Worm (Caenorhabditis elegans): ENCODE measurements around the gene str-48.

str-48 gene

ce11 chrIV:7084632-7085160, 37.1 kb upstream of the str-48 start, which contains the start of gene rps-4:
Gene rps-4 (minus strand): TSS chrIV:7084682.
- TF ChIP-seq mab-5 (tag; optimal IDR thresholded peaks at IDR 0.05) (peak; percentile 79), ceh-16 (tag; optimal IDR thresholded peaks at IDR 0.05) (peak; percentile 16), blmp-1 (tag; optimal IDR thresholded peaks at IDR 0.05; ENCODE audit: insufficient read depth) (peak; percentile 43), peb-1 (tag; optimal IDR thresholded peaks at IDR 0.05) (no peak), mdl-1 (tag; optimal IDR thresholded peaks at IDR 0.05) (peak in 1 of 2 experiments; percentile 49), skn-1 (tag; optimal IDR thresholded peaks at IDR 0.05) (peak; percentile 17), nhr-10 (tag; optimal IDR thresholded peaks at IDR 0.05) (peak; percentile 23), ama-1 (optimal IDR thresholded peaks at IDR 0.05) (peak; percentile 71), aly-2 (tag; optimal IDR thresholded peaks at IDR 0.05) (no peak), gmeb-1 (tag; optimal IDR thresholded peaks at IDR 0.05) (peak; percentile 90), R02D3.7 (tag; optimal IDR thresholded peaks at IDR 0.05) (peak; percentile 36), nhr-25 (tag; optimal IDR thresholded peaks at IDR 0.05) (peak; percentile 93), lin-13 (GFP tag; optimal IDR thresholded peaks at IDR 0.05) (peak; percentile 90), mbf-1 (tag; optimal IDR thresholded peaks at IDR 0.05) (no peak), lin-11 (tag; optimal IDR thresholded peaks at IDR 0.05) (peak; percentile 87), nhr-21 (tag; optimal IDR thresholded peaks at IDR 0.05) (peak; percentile 82), lin-39 (tag; optimal IDR thresholded peaks at IDR 0.05) (no peak), Y55F3AM.14 (GFP tag; optimal IDR thresholded peaks at IDR 0.05) (no peak), C34F6.9 (tag; optimal IDR thresholded peaks at IDR 0.05) (peak; percentile 95), ztf-11 (tag; optimal IDR thresholded peaks at IDR 0.05) (no peak), ztf-1 (GFP tag; conservative IDR thresholded peaks at IDR 0.05) (no peak), ztf-4 (tag; optimal IDR thresholded peaks at IDR 0.05) (peak; percentile 41), alr-1 (tag; optimal IDR thresholded peaks at IDR 0.05) (no peak), nhr-6 (tag; optimal IDR thresholded peaks at IDR 0.05) (peak; percentile 66), snpc-4 (tag; optimal IDR thresholded peaks at IDR 0.05) (peak; percentile 78), unc-55 (GFP tag; optimal IDR thresholded peaks at IDR 0.05) (peak; percentile 92), unc-39 (tag; optimal IDR thresholded peaks at IDR 0.05) (no peak), crh-2 (tag; optimal IDR thresholded peaks at IDR 0.05) (peak; percentile 92), F13H6.1 (tag; optimal IDR thresholded peaks at IDR 0.05) (peak; percentile 79), sem-4 (tag; optimal IDR thresholded peaks at IDR 0.05) (peak; percentile 79), sma-3 (GFP tag; optimal IDR thresholded peaks at IDR 0.05) (peak; percentile 88), sma-9 (GFP tag; optimal IDR thresholded peaks at IDR 0.05) (peak; percentile 75), sma-9 (tag; optimal IDR thresholded peaks at IDR 0.05) (no peak), elt-3 (tag; optimal IDR thresholded peaks at IDR 0.05) (no peak), lsy-2 (tag; optimal IDR thresholded peaks at IDR 0.05) (peak; percentile 78 to 95), zag-1 (tag; optimal IDR thresholded peaks at IDR 0.05) (peak; percentile 59), egl-27 (tag; optimal IDR thresholded peaks at IDR 0.05) (peak; percentile 63), nhr-77 (tag; optimal IDR thresholded peaks at IDR 0.05) (no peak), nhr-237 (tag; optimal IDR thresholded peaks at IDR 0.05) (no peak), fos-1 (tag; optimal IDR thresholded peaks at IDR 0.05) (peak; percentile 85), ZK546.5 (tag; optimal IDR thresholded peaks at IDR 0.05) (peak; percentile 35), nhr-23 (tag; optimal IDR thresholded peaks at IDR 0.05) (no peak), nhr-129 (tag; optimal IDR thresholded peaks at IDR 0.05) (peak; percentile 84)

ce11 chrIV:7094216-7094758, 27.5 kb upstream of the str-48 start, which contains the start of gene deb-1:
Gene deb-1 (minus strand): TSS chrIV:7094266.
- TF ChIP-seq crh-2 (tag; optimal IDR thresholded peaks at IDR 0.05) (peak; percentile 76), lin-13 (GFP tag; optimal IDR thresholded peaks at IDR 0.05) (no peak), fos-1 (tag; optimal IDR thresholded peaks at IDR 0.05) (peak; percentile 44)

Data from whole organism, L2 larva.